Worm (Caenorhabditis elegans) whole organism, L4 larva: Measurements from ENCODE around the gene R03G8.6.
A peak's percentile ranks its signal among the peaks of the same experiment; 100 is the strongest.

Experiments
- D1046.2 ChIP-seq: fragments of 200-800 bp; sonication (Bioruptor generic); IDR thresholded peaks from 2 replicates; pipeline ENCODE4 v1.3.6; 2022; ENCODE audit warnings: missing genetic modification characterization, missing compliant biosample characterization
- F10B5.3 ChIP-seq: sonication (generic microtip); optimal IDR thresholded peaks from 2 replicates; lab custom pipeline; 2016; ENCODE audit warnings: mild to moderate bottlenecking, missing genetic modification characterization, missing compliant biosample characterization
- R02D3.7 ChIP-seq: fragments of 150-350 bp; sonication (generic microtip); optimal IDR thresholded peaks from 3 replicates; lab custom pipeline; 2014; ENCODE audit warnings: missing biosample characterization, missing genetic modification characterization
- Y105C5A.15 ChIP-seq: fragments of 200-800 bp; sonication (Bioruptor generic); IDR thresholded peaks from 2 replicates; pipeline ENCODE4 v1.3.6; 2022; ENCODE audit warnings: missing genetic modification characterization, missing compliant biosample characterization
- Y48G9A.11 ChIP-seq: fragments of 200-800 bp; sonication (Bioruptor generic); IDR thresholded peaks from 2 replicates; pipeline ENCODE4 v1.3.6; 2022; ENCODE audit warnings: missing genetic modification reagents, missing genetic modification characterization, missing compliant biosample characterization
- Y75B8A.6 ChIP-seq: fragments of 200-800 bp; sonication (Bioruptor generic); IDR thresholded peaks from 2 replicates; pipeline ENCODE4 v1.3.6; 2022; ENCODE audit warnings: missing genetic modification reagents, missing genetic modification characterization, missing compliant biosample characterization
- ama-1 ChIP-seq: fragments of 150-350 bp; optimal IDR thresholded peaks from 2 replicates; lab custom pipeline; 2014; ENCODE audit warnings: inconsistent platforms, mixed read lengths
- attf-4 ChIP-seq: sonication (generic microtip); optimal IDR thresholded peaks from 3 replicates; lab custom pipeline; 2017; ENCODE audit warnings: missing biosample characterization, missing genetic modification characterization
- ceh-62 ChIP-seq: sonication (generic microtip); optimal IDR thresholded peaks from 2 replicates; lab custom pipeline; 2017; ENCODE audit warnings: missing biosample characterization, missing genetic modification characterization
- ceh-82 ChIP-seq: sonication (generic microtip); optimal IDR thresholded peaks from 2 replicates; lab custom pipeline; 2017; ENCODE audit warnings: missing biosample characterization, missing genetic modification characterization
- ces-1 ChIP-seq: fragments of 150-350 bp; sonication (generic microtip); optimal IDR thresholded peaks from 4 replicates; lab custom pipeline; 2014; ENCODE audit warnings: missing biosample characterization, missing genetic modification reagents, missing genetic modification characterization
- cey-2 ChIP-seq: sonication (generic microtip); optimal IDR thresholded peaks from 3 replicates; lab custom pipeline; 2017; ENCODE audit warnings: missing genetic modification characterization, mild to moderate bottlenecking, missing compliant biosample characterization, antibody characterized with exemption, borderline replicate concordance; ENCODE audit not compliant: insufficient read depth
- ctbp-1 ChIP-seq: fragments of 200-800 bp; sonication (Bioruptor generic); IDR thresholded peaks from 2 replicates; pipeline ENCODE4 v1.3.6; 2022; ENCODE audit warnings: missing genetic modification reagents, missing genetic modification characterization, missing compliant biosample characterization
- dpl-1 ChIP-seq: fragments of 150-350 bp; optimal IDR thresholded peaks from 2 replicates; lab custom pipeline; 2014; ENCODE audit warnings: missing biosample characterization, missing genetic modification reagents, missing genetic modification characterization
- egl-27 ChIP-seq: sonication (generic microtip); optimal IDR thresholded peaks from 3 replicates; lab custom pipeline; 2017; ENCODE audit warnings: missing biosample characterization, missing genetic modification reagents, missing genetic modification characterization
- fkh-10 ChIP-seq: fragments of 150-350 bp; optimal IDR thresholded peaks from 2 replicates; lab custom pipeline; 2014; ENCODE audit warnings: missing biosample characterization, missing genetic modification reagents, missing genetic modification characterization
- fos-1 ChIP-seq: fragments of 150-350 bp; optimal IDR thresholded peaks from 2 replicates; lab custom pipeline; 2014; ENCODE audit warnings: missing biosample characterization, missing genetic modification characterization
- hlh-30 ChIP-seq: sonication (generic microtip); optimal IDR thresholded peaks from 2 replicates; lab custom pipeline; 2017; ENCODE audit warnings: antibody characterized with exemption, mild to moderate bottlenecking, missing genetic modification characterization, missing compliant biosample characterization; ENCODE audit not compliant: insufficient read depth
- jun-1 ChIP-seq: fragments of 150-350 bp; optimal IDR thresholded peaks from 2 replicates; lab custom pipeline; 2014; ENCODE audit warnings: missing biosample characterization, missing genetic modification reagents, missing genetic modification characterization
- lin-1 ChIP-seq: fragments of 200-800 bp; sonication (Bioruptor generic); IDR thresholded peaks from 2 replicates; pipeline ENCODE4 v1.3.6; 2022; ENCODE audit warnings: missing genetic modification reagents, missing genetic modification characterization, missing compliant biosample characterization
- lin-29 ChIP-seq: fragments of 200-800 bp; sonication (Bioruptor generic); IDR thresholded peaks from 2 replicates; pipeline ENCODE4 v1.3.6; 2022; ENCODE audit warnings: missing genetic modification reagents, missing genetic modification characterization, missing compliant biosample characterization
- lin-39 ChIP-seq: fragments of 150-350 bp; optimal IDR thresholded peaks from 2 replicates; lab custom pipeline; 2014; ENCODE audit warnings: missing biosample characterization, missing genetic modification reagents, missing genetic modification characterization
- lsy-2 ChIP-seq, 2 experiments: fragments of 150-350 bp in 1 of 2; sonication (generic microtip) in 1 of 2; optimal IDR thresholded peaks; 2 replicates each; lab custom pipeline; 2014 to 2017; ENCODE audit warnings: missing biosample characterization in 2 of 2, missing genetic modification characterization in 2 of 2
- madf-5 ChIP-seq, 2 experiments: fragments of 200-800 bp; sonication (Bioruptor generic); IDR thresholded peaks; 2 replicates each; pipeline ENCODE4 v1.3.6; 2022; ENCODE audit warnings: missing compliant biosample characterization in 2 of 2, missing genetic modification characterization in 2 of 2
- madf-9 ChIP-seq: fragments of 200-800 bp; sonication (Bioruptor generic); conservative IDR thresholded peaks from 2 replicates; pipeline ENCODE4 v1.3.6; 2022; ENCODE audit warnings: missing genetic modification reagents, missing genetic modification characterization, missing compliant biosample characterization
- mep-1 ChIP-seq: fragments of 150-350 bp; sonication (generic microtip); optimal IDR thresholded peaks from 3 replicates; lab custom pipeline; 2014; ENCODE audit warnings: missing biosample characterization, missing genetic modification characterization
- mxl-3 ChIP-seq: fragments of 200-800 bp; sonication (Bioruptor generic); optimal IDR thresholded peaks from 2 replicates; lab custom pipeline; 2018; ENCODE audit warnings: mild to moderate bottlenecking, missing genetic modification characterization, missing compliant biosample characterization
- nhr-10 ChIP-seq: fragments of 150-350 bp; optimal IDR thresholded peaks from 2 replicates; lab custom pipeline; 2014; ENCODE audit warnings: missing biosample characterization, missing genetic modification characterization
- nhr-25 ChIP-seq: sonication (generic microtip); optimal IDR thresholded peaks from 2 replicates; lab custom pipeline; 2017; ENCODE audit warnings: missing genetic modification characterization, mild to moderate bottlenecking, missing compliant biosample characterization, antibody characterized with exemption, moderate library complexity, borderline replicate concordance; ENCODE audit not compliant: insufficient read depth
- nhr-28 ChIP-seq: fragments of 150-350 bp; optimal IDR thresholded peaks from 2 replicates; lab custom pipeline; 2014; ENCODE audit warnings: missing biosample characterization, missing genetic modification characterization
- nhr-42 ChIP-seq: fragments of 200-800 bp; sonication (Bioruptor generic); IDR thresholded peaks from 2 replicates; pipeline ENCODE4 v1.3.6; 2022; ENCODE audit warnings: missing genetic modification characterization, missing compliant biosample characterization
- nhr-6 ChIP-seq: fragments of 150-350 bp; optimal IDR thresholded peaks from 2 replicates; lab custom pipeline; 2014; ENCODE audit warnings: missing biosample characterization, missing genetic modification characterization
- pha-4 ChIP-seq, 2 experiments: fragments of 150-350 bp in 1 of 2; fragments of 200-800 bp in 1 of 2; sonication (Bioruptor generic) in 1 of 2; IDR thresholded peaks in 1 of 2; optimal IDR thresholded peaks in 1 of 2; 2 replicates each; pipeline versions ENCODE4 v1.3.6 to Lab custom; 2014 to 2022; ENCODE audit warnings: missing genetic modification characterization in 2 of 2, missing genetic modification reagents in 2 of 2, missing biosample characterization in 1 of 2, missing compliant biosample characterization in 1 of 2
- php-3 ChIP-seq: fragments of 200-800 bp; sonication (Bioruptor generic); IDR thresholded peaks from 2 replicates; pipeline ENCODE4 v1.3.6; 2022; ENCODE audit warnings: missing genetic modification reagents, missing genetic modification characterization, missing compliant biosample characterization
- saeg-2 ChIP-seq: fragments of 200-800 bp; sonication (Bioruptor generic); IDR thresholded peaks from 2 replicates; pipeline ENCODE4 v1.3.6; 2022; ENCODE audit warnings: missing genetic modification reagents, missing genetic modification characterization, missing compliant biosample characterization
- skn-1 ChIP-seq: fragments of 150-350 bp; optimal IDR thresholded peaks from 2 replicates; lab custom pipeline; 2014; ENCODE audit warnings: missing biosample characterization, missing genetic modification characterization
- spr-1 ChIP-seq: sonication (generic microtip); optimal IDR thresholded peaks from 2 replicates; lab custom pipeline; 2016; ENCODE audit warnings: mild to moderate bottlenecking, missing genetic modification characterization, missing compliant biosample characterization
- tra-1 ChIP-seq: fragments of 200-800 bp; sonication (Bioruptor generic); IDR thresholded peaks from 2 replicates; pipeline ENCODE4 v1.3.6; 2022; ENCODE audit warnings: missing genetic modification reagents, missing genetic modification characterization, missing compliant biosample characterization
- unc-62 ChIP-seq, 3 experiments: fragments of 150-350 bp in 1 of 3; sonication (generic microtip); optimal IDR thresholded peaks in 2 of 3; peaks in 1 of 3; 1 replicate in 1 of 3; 2 replicates in 2 of 3; lab custom pipeline; 2014 to 2017; ENCODE audit warnings: missing biosample characterization in 3 of 3, missing genetic modification characterization in 3 of 3, missing genetic modification reagents in 3 of 3, missing genotype in 1 of 3
- vab-7 ChIP-seq: fragments of 200-800 bp; sonication (Bioruptor generic); IDR thresholded peaks from 2 replicates; pipeline ENCODE4 v1.3.6; 2022; ENCODE audit warnings: missing genetic modification reagents, missing genetic modification characterization, missing compliant biosample characterization
- zag-1 ChIP-seq: fragments of 150-350 bp; optimal IDR thresholded peaks from 2 replicates; lab custom pipeline; 2014; ENCODE audit warnings: missing biosample characterization, missing genetic modification characterization
- zip-11 ChIP-seq: fragments of 200-800 bp; sonication (Bioruptor generic); IDR thresholded peaks from 2 replicates; pipeline ENCODE4 v1.3.6; 2022; ENCODE audit warnings: missing genetic modification characterization, missing compliant biosample characterization
- zip-2 ChIP-seq: fragments of 150-350 bp; optimal IDR thresholded peaks from 2 replicates; lab custom pipeline; 2014; ENCODE audit warnings: missing biosample characterization, missing genetic modification characterization
- ztf-11 ChIP-seq: fragments of 150-350 bp; optimal IDR thresholded peaks from 2 replicates; lab custom pipeline; 2014; ENCODE audit warnings: missing biosample characterization, missing genetic modification characterization
- ztf-7 ChIP-seq: fragments of 150-350 bp; optimal IDR thresholded peaks from 2 replicates; lab custom pipeline; 2014; ENCODE audit warnings: missing biosample characterization, missing genetic modification characterization

The R03G8.6 gene

ce11 chrX:13113457-13113856, 13.1 kb upstream of the R03G8.6 start, which contains the start of gene F17H10.2 (continued):
- no peak for TF ChIP-seq Y75B8A.6 (GFP tag; lab: Robert Waterston, UW)
- no peak for TF ChIP-seq nhr-42 (GFP tag; lab: Robert Waterston, UW)
- no peak for TF ChIP-seq jun-1
- TF ChIP-seq D1046.2 (GFP tag; lab: Robert Waterston, UW), result no peak
- TF ChIP-seq madf-9 (GFP tag; lab: Robert Waterston, UW), result no peak
- TF ChIP-seq ama-1 (lab: Kevin White, UChicago), result no peak
- TF ChIP-seq ctbp-1 (GFP tag; lab: Robert Waterston, UW), result no peak
- no peak for TF ChIP-seq tra-1
- TF ChIP-seq nhr-10, result no peak
- no peak for TF ChIP-seq dpl-1 (GFP tag; lab: Kevin White, UChicago)
- TF ChIP-seq skn-1 (tag; lab: Kevin White, UChicago), result no peak
- TF ChIP-seq ceh-82, result no peak
- TF ChIP-seq fos-1 (tag; lab: Kevin White, UChicago), result no peak
- no peak for TF ChIP-seq nhr-6 (tag; lab: Kevin White, UChicago)
- TF ChIP-seq hlh-30, result peak; percentile 91
- peak; percentile 32 for TF ChIP-seq mep-1
- no peak for TF ChIP-seq zip-11 (GFP tag; lab: Robert Waterston, UW)
- peak in 1 of 2 experiments; percentile 15 for TF ChIP-seq lsy-2 (tag; optimal IDR thresholded peaks at IDR 0.05; lab: Kevin White, UChicago)
- no peak for TF ChIP-seq Y48G9A.11 (GFP tag; lab: Robert Waterston, UW)
- no peak for TF ChIP-seq ceh-62 (tag; lab: Kevin White, UChicago)
- TF ChIP-seq egl-27 (tag; lab: Kevin White, UChicago), result no peak
- no peak for TF ChIP-seq zag-1 (tag; lab: Kevin White, UChicago)
- TF ChIP-seq nhr-28, result peak; percentile 48
- TF ChIP-seq ztf-7, result no peak
- no peak for TF ChIP-seq lin-1 (GFP tag; lab: Robert Waterston, UW)
- no peak for TF ChIP-seq madf-5 (GFP tag; IDR thresholded peaks at IDR 0.05; lab: Robert Waterston, UW)
- peak in 1 of 2 experiments; percentile 87 for TF ChIP-seq unc-62 (GFP tag; optimal IDR thresholded peaks at IDR 0.05 in 1 of 2; lab: Kevin White, UChicago)
- TF ChIP-seq unc-62 (tag; optimal IDR thresholded peaks at IDR 0.05; lab: Kevin White, UChicago), result no peak
- TF ChIP-seq php-3 (GFP tag; lab: Robert Waterston, UW), result no peak
- no peak for TF ChIP-seq spr-1 (tag; lab: Kevin White, UChicago)

DNA sequence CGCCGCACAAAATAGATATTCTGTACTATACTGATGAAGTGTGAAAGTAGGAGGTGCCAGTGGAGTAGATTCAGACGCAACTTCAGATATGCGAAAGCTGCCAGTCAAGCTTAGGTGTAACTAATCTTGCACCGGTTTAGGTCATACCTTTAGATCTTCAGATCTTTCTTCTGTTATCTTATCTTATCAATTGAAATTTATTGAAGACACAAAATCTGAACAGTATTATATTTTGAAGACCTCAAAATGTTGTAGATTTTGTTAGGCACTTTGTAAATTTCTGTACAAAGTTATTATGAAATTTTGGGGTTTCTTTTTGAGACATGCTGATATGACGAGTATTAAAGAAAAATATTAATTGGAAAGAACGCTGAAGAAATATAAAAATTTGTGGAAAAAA, 12.4 kb upstream of the R03G8.6 start:
- TF ChIP-seq Y105C5A.15 (no peak), zip-2 (no peak), nhr-42 (GFP tag; lab: Robert Waterston, UW) (no peak), cey-2 (tag; lab: Kevin White, UChicago) (no peak)
- TF ChIP-seq, all 104 proteins: peak for 0

DNA sequence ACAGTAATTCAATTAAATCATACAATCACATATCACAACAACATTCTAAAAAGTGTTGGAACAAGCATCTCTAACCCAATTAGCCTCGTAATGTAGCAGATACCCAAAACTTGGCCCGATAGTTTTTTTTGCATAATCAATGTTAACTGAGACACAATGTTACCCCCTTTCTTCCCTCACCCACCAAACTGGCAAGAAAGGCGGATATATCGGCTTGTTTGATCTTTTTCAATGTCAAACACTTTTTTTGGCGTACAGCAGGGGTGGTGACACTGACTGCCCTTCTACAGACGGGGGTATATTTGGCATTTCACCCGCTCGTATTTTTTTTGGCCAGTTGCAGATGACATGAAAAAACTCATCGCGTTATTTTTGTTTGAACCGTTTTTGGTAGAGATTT, 9.7 kb upstream of the R03G8.6 start:
- no peak for TF ChIP-seq nhr-25
- TF ChIP-seq ztf-11 (tag; lab: Kevin White, UChicago), result no peak
- no peak for TF ChIP-seq saeg-2 (GFP tag; lab: Robert Waterston, UW)
- TF ChIP-seq ceh-62 (tag; lab: Kevin White, UChicago), result no peak
- no peak for TF ChIP-seq F10B5.3 (tag; lab: Kevin White, UChicago)
- no peak for TF ChIP-seq D1046.2 (GFP tag; lab: Robert Waterston, UW)
- TF ChIP-seq lin-39 (tag; lab: Kevin White, UChicago), result no peak
- TF ChIP-seq mxl-3 (GFP tag; lab: Kevin White, UChicago), result no peak
- TF ChIP-seq zag-1 (tag; lab: Kevin White, UChicago), result no peak
- no peak for TF ChIP-seq lin-29
- no peak for TF ChIP-seq fkh-10 (GFP tag; lab: Kevin White, UChicago)
- no peak for TF ChIP-seq nhr-28
- no peak for TF ChIP-seq attf-4 (tag; lab: Kevin White, UChicago)
- TF ChIP-seq ces-1 (GFP tag; lab: Kevin White, UChicago), result no peak
- TF ChIP-seq lsy-2 (tag; optimal IDR thresholded peaks at IDR 0.05; lab: Kevin White, UChicago), result no peak
- TF ChIP-seq jun-1, result no peak
- no peak for TF ChIP-seq vab-7 (GFP tag; lab: Robert Waterston, UW)
- TF ChIP-seq pha-4 (GFP tag; IDR thresholded peaks at IDR 0.05; lab: Robert Waterston, UW), result no peak
- no peak for TF ChIP-seq pha-4 (tag; optimal IDR thresholded peaks at IDR 0.05; lab: Kevin White, UChicago)
- no peak for TF ChIP-seq ctbp-1 (GFP tag; lab: Robert Waterston, UW)
- TF ChIP-seq R02D3.7 (tag; lab: Kevin White, UChicago), result no peak
